Fruit fly (Drosophila melanogaster): Measurements from ENCODE around the gene CG5984.
A peak's percentile ranks its signal among the peaks of the same experiment; 100 is the strongest.

The CG5984 gene

DNA sequence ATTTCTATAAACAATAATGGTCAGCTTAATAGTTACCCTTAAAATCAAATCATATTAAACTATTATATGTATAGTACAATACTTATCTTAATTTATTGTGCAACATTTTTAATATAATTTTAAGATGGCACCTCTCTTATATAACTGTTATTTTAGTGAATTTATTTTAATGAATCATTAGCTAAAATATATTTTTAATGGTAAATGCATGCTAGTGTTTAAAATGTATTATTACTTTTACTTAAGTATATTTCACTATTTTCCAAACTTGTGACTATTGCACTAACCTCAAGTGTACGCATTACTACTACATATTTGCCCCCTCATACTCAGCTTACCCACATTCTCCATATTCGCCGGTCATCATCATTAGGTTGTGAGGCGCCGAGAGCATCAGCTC lies 1.5 kb downstream of the CG5984 start:
- peak; percentile 27 for TF ChIP-seq CG10431 (GFP tag; optimal IDR thresholded peaks at IDR 0.05)
- peak; percentile 42 for TF ChIP-seq Lhr (GFP tag; optimal IDR thresholded peaks at IDR 0.05)
- no peak for TF ChIP-seq CG6175 (GFP tag; IDR thresholded peaks at IDR 0.05)
- no peak for TF ChIP-seq zfh2 (GFP tag; optimal IDR thresholded peaks at IDR 0.05)
- TF ChIP-seq Atf6 (GFP tag; IDR thresholded peaks at IDR 0.05), result peak; percentile 14; the same call in 1 of the 2 replicates
- peak; percentile 48 for TF ChIP-seq CG5180 (GFP tag; optimal IDR thresholded peaks at IDR 0.05)
- TF ChIP-seq CG11696 (GFP tag; IDR thresholded peaks at IDR 0.05), result peak; percentile 91
- peak; percentile 91 for TF ChIP-seq grau (tag; optimal IDR thresholded peaks at IDR 0.05)
- no peak for TF ChIP-seq CG17568 (GFP tag; optimal IDR thresholded peaks at IDR 0.05)
- TF ChIP-seq CG18011 (GFP tag; optimal IDR thresholded peaks at IDR 0.05), result no peak
- TF ChIP-seq chif (GFP tag; optimal IDR thresholded peaks at IDR 0.05), result peak in 1 of 2 experiments; percentile 14
- TF ChIP-seq nerfin-1 (tag; optimal IDR thresholded peaks at IDR 0.05), result peak; percentile 87
- no peak for TF ChIP-seq crp (GFP tag; optimal IDR thresholded peaks at IDR 0.05)
- peak; percentile 94 for TF ChIP-seq CG11504 (tag; optimal IDR thresholded peaks at IDR 0.05)
- TF ChIP-seq CoRest (tag; optimal IDR thresholded peaks at IDR 0.05), result peak; percentile 92
- TF ChIP-seq Hr3 (GFP tag; optimal IDR thresholded peaks at IDR 0.05), result peak; percentile 68
- peak; percentile 50 for TF ChIP-seq CG4820 (GFP tag; optimal IDR thresholded peaks at IDR 0.05)
- peak; percentile 17 for TF ChIP-seq kay (GFP tag; optimal IDR thresholded peaks at IDR 0.05)
- no peak for TF ChIP-seq Trl (optimal IDR thresholded peaks at IDR 0.05)
- TF ChIP-seq Trl (GFP tag; optimal IDR thresholded peaks at IDR 0.05), result no peak
- TF ChIP-seq hth (optimal IDR thresholded peaks at IDR 0.05), result no peak
- peak; percentile 89 for TF ChIP-seq phol (tag; optimal IDR thresholded peaks at IDR 0.05)
- TF ChIP-seq Optix (GFP tag; IDR thresholded peaks at IDR 0.05), result no peak
- peak; percentile 41 for TF ChIP-seq CG13123 (GFP tag; optimal IDR thresholded peaks at IDR 0.05)
- peak; percentile 89 for TF ChIP-seq CG33557 (GFP tag; optimal IDR thresholded peaks at IDR 0.05)
- TF ChIP-seq Gug (GFP tag; IDR thresholded peaks at IDR 0.05), result no peak
- peak; percentile 89; the same call in 2 of the 3 replicates for TF ChIP-seq CG11695 (GFP tag; IDR thresholded peaks at IDR 0.05)
- TF ChIP-seq Meics (GFP tag; optimal IDR thresholded peaks at IDR 0.05), result peak; percentile 75
- no peak for TF ChIP-seq CG14860 (GFP tag; IDR thresholded peaks at IDR 0.05; ENCODE audit: partially characterized antibody)
- peak; percentile 26 for TF ChIP-seq CG11723 (GFP tag; optimal IDR thresholded peaks at IDR 0.05)
- peak; percentile 24; the same call in 1 of the 2 replicates for TF ChIP-seq CG14667 (GFP tag; IDR thresholded peaks at IDR 0.05)
- TF ChIP-seq usp (GFP tag; optimal IDR thresholded peaks at IDR 0.05), result no peak
- no peak for TF ChIP-seq Mes4 (GFP tag; optimal IDR thresholded peaks at IDR 0.05)
- peak; percentile 89 for TF ChIP-seq run (tag; optimal IDR thresholded peaks at IDR 0.05)
- TF ChIP-seq CG17361 (GFP tag; IDR thresholded peaks at IDR 0.05), result peak; percentile 94
- no peak for TF ChIP-seq Scr (GFP tag; IDR thresholded peaks at IDR 0.05; ENCODE audit: partially characterized antibody)
- TF ChIP-seq CG8388 (GFP tag; optimal IDR thresholded peaks at IDR 0.05), result peak; percentile 90
- peak; percentile 87 for TF ChIP-seq CG9727 (GFP tag; optimal IDR thresholded peaks at IDR 0.05)
- peak; percentile 82 for TF ChIP-seq CG18599 (GFP tag; optimal IDR thresholded peaks at IDR 0.05)
- no peak for TF ChIP-seq NC2β (GFP tag; optimal IDR thresholded peaks at IDR 0.05)
- peak; percentile 69 for TF ChIP-seq Ptx1 (GFP tag; IDR thresholded peaks at IDR 0.05)
- peak; percentile 84 for TF ChIP-seq Oli (tag; optimal IDR thresholded peaks at IDR 0.05)
- peak; percentile 78 for TF ChIP-seq cwo (GFP tag; optimal IDR thresholded peaks at IDR 0.05)
- TF ChIP-seq Nf-YC (tag; optimal IDR thresholded peaks at IDR 0.05), result peak; percentile 81
- peak; percentile 12 for TF ChIP-seq CG30431 (GFP tag; optimal IDR thresholded peaks at IDR 0.05)
- TF ChIP-seq Fer3 (tag; optimal IDR thresholded peaks at IDR 0.05), result peak; percentile 82
- TF ChIP-seq CG8765 (GFP tag; IDR thresholded peaks at IDR 0.05), result no peak
- peak; percentile 78 for TF ChIP-seq fd96Cb (tag; optimal IDR thresholded peaks at IDR 0.05)
- no peak for TF ChIP-seq tup (GFP tag; optimal IDR thresholded peaks at IDR 0.05)
- peak; percentile 88 for TF ChIP-seq unpg (GFP tag; optimal IDR thresholded peaks at IDR 0.05)
- TF ChIP-seq HLH4C (GFP tag; IDR thresholded peaks at IDR 0.05; ENCODE audit: partially characterized antibody), result no peak
